Worm (Caenorhabditis elegans) whole organism, L2 larva: ENCODE measurements around the gene K09G1.2.

Experiments used
- skn-1 ChIP-seq: sonication (generic microtip); optimal IDR thresholded peaks from 2 replicates; lab custom pipeline; 2017; ENCODE audit warnings: missing biosample characterization, missing genetic modification characterization
- unc-39 ChIP-seq: fragments of 150-350 bp; optimal IDR thresholded peaks from 2 replicates; lab custom pipeline; 2014; ENCODE audit warnings: missing biosample characterization, missing genetic modification characterization
- ztf-1 ChIP-seq: fragments of 200-800 bp; sonication (Bioruptor generic); conservative IDR thresholded peaks from 2 replicates; pipeline ENCODE4 v1.3.6; 2022; ENCODE audit warnings: missing genetic modification characterization, missing compliant biosample characterization

ce11 chrV:9622834-9623233 lies 32.4 kb downstream of the K09G1.2 start, which contains the start of gene idpc-5:
- TF ChIP-seq ztf-1 (GFP tag; lab: Robert Waterston, UW), result no peak
- TF ChIP-seq skn-1 (tag; lab: Kevin White, UChicago), result no peak
- no peak for TF ChIP-seq unc-39 (tag; lab: Kevin White, UChicago)
